Worm (Caenorhabditis elegans): ENCODE measurements around the gene serp-1.1.

The serp-1.1 gene

ce11 chrX:15814548-15814947, 26.8 kb upstream of the serp-1.1 start:
- no peak for TF ChIP-seq ZK185.1 (tag; optimal IDR thresholded peaks at IDR 0.05; ENCODE audit: poor library complexity, severe bottlenecking)

ce11 chrX:15822197-15822596, 19.2 kb upstream of the serp-1.1 start, which contains the start of gene Y7A5A.8:
TSS of gene Y7A5A.8 (plus strand) at chrX:15822497.
- TF ChIP-seq B0261.1 (tag; optimal IDR thresholded peaks at IDR 0.05) (no peak), nfya-2 (GFP tag; IDR thresholded peaks at IDR 0.05) (no peak), F22D6.2 (tag; optimal IDR thresholded peaks at IDR 0.05) (no peak), ZK185.1 (tag; optimal IDR thresholded peaks at IDR 0.05; ENCODE audit: poor library complexity, severe bottlenecking) (no peak), ceh-91 (GFP tag; IDR thresholded peaks at IDR 0.05) (no peak), hrde-1 (tag; optimal IDR thresholded peaks at IDR 0.05; ENCODE audit: borderline replicate concordance) (no peak), aptf-3 (GFP tag; IDR thresholded peaks at IDR 0.05) (no peak), attf-3 (GFP tag; conservative IDR thresholded peaks at IDR 0.05) (no peak), fkh-3 (tag; optimal IDR thresholded peaks at IDR 0.05) (no peak), snpc-1.3 (tag; optimal IDR thresholded peaks at IDR 0.05; ENCODE audit: insufficient read depth) (no peak), lag-1 (GFP tag; IDR thresholded peaks at IDR 0.05) (no peak), K12H6.12 (tag; optimal IDR thresholded peaks at IDR 0.05) (no peak)

- TF ChIP-seq lsy-27 (tag; optimal IDR thresholded peaks at IDR 0.05; ENCODE audit: borderline replicate concordance, insufficient read depth), result no peak
- no peak for TF ChIP-seq attf-6 (GFP tag; IDR thresholded peaks at IDR 0.05)
- TF ChIP-seq tbx-9 (tag; optimal IDR thresholded peaks at IDR 0.05; ENCODE audit: borderline replicate concordance), result no peak
- TF ChIP-seq nfya-2 (GFP tag; IDR thresholded peaks at IDR 0.05), result no peak
- TF ChIP-seq dpff-1 (tag; optimal IDR thresholded peaks at IDR 0.05), result no peak
- TF ChIP-seq Y95B8A.8 (GFP tag; IDR thresholded peaks at IDR 0.05), result no peak
- no peak for TF ChIP-seq madf-6 (GFP tag; IDR thresholded peaks at IDR 0.05)
- no peak for TF ChIP-seq F57C9.4 (tag; optimal IDR thresholded peaks at IDR 0.05)
- no peak for TF ChIP-seq ceh-100 (GFP tag; IDR thresholded peaks at IDR 0.05)
- TF ChIP-seq ceh-40 (GFP tag; IDR thresholded peaks at IDR 0.05), result no peak
Measured at ce11 chrX:15826866-15827265, 14.5 kb upstream of the serp-1.1 start, which contains the start of gene Y7A5A.9. TSS of gene Y7A5A.9 (plus strand) at chrX:15827166.

ce11 chrX:15828059-15828458, 13.3 kb upstream of the serp-1.1 start, which contains the start of gene Y7A5A.20:
TSS of gene Y7A5A.20 (plus strand) at chrX:15828359.
- TF ChIP-seq attf-6 (GFP tag; IDR thresholded peaks at IDR 0.05) (no peak), nfya-1 (tag; optimal IDR thresholded peaks at IDR 0.05; ENCODE audit: borderline replicate concordance, insufficient read depth) (no peak), Y53G8AR.9 (GFP tag; conservative IDR thresholded peaks at IDR 0.05) (no peak), T26A5.8 (tag; optimal IDR thresholded peaks at IDR 0.05) (no peak), T07F8.4 (tag; optimal IDR thresholded peaks at IDR 0.05) (no peak), F23B12.7 (tag; optimal IDR thresholded peaks at IDR 0.05; ENCODE audit: insufficient read depth) (no peak), K12H6.12 (tag; optimal IDR thresholded peaks at IDR 0.05) (no peak), F10E7.11 (tag; optimal IDR thresholded peaks at IDR 0.05) (no peak), sea-2 (GFP tag; IDR thresholded peaks at IDR 0.05) (no peak), ceh-40 (GFP tag; IDR thresholded peaks at IDR 0.05) (no peak), ama-1 (optimal IDR thresholded peaks at IDR 0.05) (no peak), ama-1 (GFP tag; optimal IDR thresholded peaks at IDR 0.05) (no peak), egrh-3 (GFP tag; IDR thresholded peaks at IDR 0.05) (no peak), sdz-38 (tag; optimal IDR thresholded peaks at IDR 0.05) (no peak), bed-2 (GFP tag; IDR thresholded peaks at IDR 0.05) (no peak), Y67H2A.10 (GFP tag; conservative IDR thresholded peaks at IDR 0.05) (no peak), ZK185.1 (tag; optimal IDR thresholded peaks at IDR 0.05; ENCODE audit: poor library complexity, severe bottlenecking) (no peak), sptf-2 (GFP tag; optimal IDR thresholded peaks at IDR 0.05) (no peak)

Data from whole organism, young adult.